Worm (Caenorhabditis elegans): ENCODE results near the gene F17C11.13.

F17C11.13 gene

DNA sequence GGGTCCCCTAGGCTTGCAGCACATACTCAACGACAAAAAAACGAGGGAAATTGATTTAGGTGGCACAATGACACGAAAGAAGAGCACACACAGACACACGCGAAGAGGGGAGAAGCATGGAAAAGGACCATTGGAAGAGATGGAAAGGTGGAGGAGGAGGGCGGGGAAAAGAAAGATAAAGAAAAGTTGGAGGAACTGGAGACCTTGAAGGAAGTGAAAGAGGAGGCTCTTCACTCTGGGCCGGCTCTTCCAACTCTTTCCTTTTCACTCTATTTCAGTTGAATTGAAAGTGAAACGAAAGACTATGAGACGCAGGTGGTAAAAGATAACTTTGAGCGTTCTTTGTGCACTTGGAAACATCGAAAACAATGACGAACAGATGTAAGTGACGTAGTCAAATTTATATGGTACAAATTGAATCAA lies 5.7 kb downstream of the F17C11.13 start:
- no peak for TF ChIP-seq B0019.2 (GFP tag; conservative IDR thresholded peaks at IDR 0.05)
- TF ChIP-seq attf-5 (GFP tag; optimal IDR thresholded peaks at IDR 0.05), result peak; percentile 38
- TF ChIP-seq nfya-1 (tag; optimal IDR thresholded peaks at IDR 0.05; ENCODE audit: borderline replicate concordance, insufficient read depth), result no peak
- TF ChIP-seq F10E7.11 (tag; optimal IDR thresholded peaks at IDR 0.05), result peak; percentile 56
- TF ChIP-seq F52B5.7 (tag; optimal IDR thresholded peaks at IDR 0.05), result peak; percentile 28
- peak; percentile 67 for TF ChIP-seq ceh-27 (GFP tag; optimal IDR thresholded peaks at IDR 0.05)
- peak; percentile 26 for TF ChIP-seq ztf-3 (GFP tag; optimal IDR thresholded peaks at IDR 0.05)
- TF ChIP-seq snpc-1.1 (tag; optimal IDR thresholded peaks at IDR 0.05; ENCODE audit: insufficient read depth), result no peak
- TF ChIP-seq hsf-1 (GFP tag; IDR thresholded peaks at IDR 0.05), result 0 out of 2 replicates have a peak, but pooled peaks have one; percentile 15
- TF ChIP-seq mcd-1 (GFP tag; IDR thresholded peaks at IDR 0.05), result peak; percentile 29; the same call in 1 of the 2 replicates
- peak; percentile 86 for TF ChIP-seq zfh-2 (GFP tag; conservative IDR thresholded peaks at IDR 0.05)
- no peak for TF ChIP-seq cebp-1 (GFP tag; IDR thresholded peaks at IDR 0.05)
- peak; percentile 66 for TF ChIP-seq cebp-1 (tag; optimal IDR thresholded peaks at IDR 0.05)
- no peak for TF ChIP-seq ceh-79 (tag; optimal IDR thresholded peaks at IDR 0.05)
- peak; percentile 12 for TF ChIP-seq madf-10 (tag; optimal IDR thresholded peaks at IDR 0.05)
- no peak for TF ChIP-seq xnd-1 (tag; optimal IDR thresholded peaks at IDR 0.05)
- TF ChIP-seq K11D2.4 (GFP tag; IDR thresholded peaks at IDR 0.05), result peak; percentile 52; the same call in 1 of the 2 replicates
- peak; percentile 44; the same call in 1 of the 2 replicates for TF ChIP-seq dox-1 (GFP tag; IDR thresholded peaks at IDR 0.05)
- TF ChIP-seq ZK185.1 (tag; optimal IDR thresholded peaks at IDR 0.05; ENCODE audit: poor library complexity, severe bottlenecking), result peak; percentile 19
- 0 out of 2 replicates have a peak, but pooled peaks have one; percentile 39 for TF ChIP-seq ekl-4 (GFP tag; IDR thresholded peaks at IDR 0.05)
- peak; percentile 52; the same call in 1 of the 2 replicates for TF ChIP-seq pbrm-1 (GFP tag; IDR thresholded peaks at IDR 0.05)
- peak; percentile 53; the same call in 1 of the 2 replicates for TF ChIP-seq hmg-1.2 (GFP tag; IDR thresholded peaks at IDR 0.05)
- no peak for TF ChIP-seq nhr-27 (tag; optimal IDR thresholded peaks at IDR 0.05)
- TF ChIP-seq B0336.3 (GFP tag; IDR thresholded peaks at IDR 0.05), result peak; percentile 36; the same call in 1 of the 2 replicates
- peak; percentile 7 for TF ChIP-seq nhr-80 (tag; optimal IDR thresholded peaks at IDR 0.05)
- peak; percentile 48 for TF ChIP-seq atf-7 (tag; optimal IDR thresholded peaks at IDR 0.05)
- no peak for TF ChIP-seq akir-1 (GFP tag; optimal IDR thresholded peaks at IDR 0.05)
- TF ChIP-seq nfyb-1 (GFP tag; IDR thresholded peaks at IDR 0.05), result peak; percentile 29; the same call in 1 of the 2 replicates
- TF ChIP-seq pha-4 (tag; optimal IDR thresholded peaks at IDR 0.05), result no peak
- peak; percentile 67 for TF ChIP-seq K12H6.12 (tag; optimal IDR thresholded peaks at IDR 0.05)
- 0 out of 2 replicates have a peak, but pooled peaks have one; percentile 43 for TF ChIP-seq Y56A3A.18 (GFP tag; IDR thresholded peaks at IDR 0.05)
- peak; percentile 40 for TF ChIP-seq somi-1 (GFP tag; optimal IDR thresholded peaks at IDR 0.05)
- TF ChIP-seq lin-40 (tag; optimal IDR thresholded peaks at IDR 0.05), result peak; percentile 34
- peak; percentile 10 for TF ChIP-seq tbp1 (GFP tag; optimal IDR thresholded peaks at IDR 0.05)
- no peak for TF ChIP-seq snpc-4 (GFP tag; optimal IDR thresholded peaks at IDR 0.05)
- TF ChIP-seq snpc-4 (tag; optimal IDR thresholded peaks at IDR 0.05), result peak in 1 of 4 experiments; percentile 23
- TF ChIP-seq madf-6 (GFP tag; IDR thresholded peaks at IDR 0.05), result 0 out of 2 replicates have a peak, but pooled peaks have one; percentile 12

DNA sequence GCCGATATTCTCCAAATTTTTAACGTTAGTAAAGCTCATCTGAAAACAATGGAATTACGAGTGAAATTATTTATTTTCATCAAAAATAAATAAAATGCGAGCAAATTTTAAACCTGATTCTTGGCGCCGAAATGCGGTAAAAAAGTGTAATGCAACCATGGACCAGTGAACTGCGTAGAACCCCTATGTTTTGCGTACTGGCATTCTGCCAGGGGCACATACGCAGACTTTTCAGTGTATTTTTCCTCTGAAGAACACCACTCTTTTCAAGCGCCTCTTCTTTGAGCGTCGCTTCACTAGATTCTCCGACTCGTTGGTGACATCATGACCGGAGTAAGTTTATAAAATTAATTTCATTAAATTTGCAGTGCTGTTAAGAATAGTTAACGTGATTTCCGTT lies 9.8 kb downstream of the F17C11.13 start, which contains the start of the genes ctf-4 and eef-1G:
TSS of gene ctf-4 (minus strand) at position 39 of the 400 bp plus-strand sequence.
TSS of gene eef-1G (plus strand) at position 219 of the 400 bp plus-strand sequence.
- TF ChIP-seq Y56A3A.18 (GFP tag; IDR thresholded peaks at IDR 0.05), result 0 out of 2 replicates have a peak, but pooled peaks have one; percentile 21
- peak; percentile 75 for TF ChIP-seq B0336.3 (GFP tag; IDR thresholded peaks at IDR 0.05)
- peak; percentile 26 to 96 (median 60) for TF ChIP-seq lin-35 (GFP tag; optimal IDR thresholded peaks at IDR 0.05)
- peak; percentile 99 for TF ChIP-seq hmg-1.2 (GFP tag; IDR thresholded peaks at IDR 0.05)
- no peak for TF ChIP-seq tbx-9 (tag; optimal IDR thresholded peaks at IDR 0.05; ENCODE audit: borderline replicate concordance)
- peak; percentile 70 for TF ChIP-seq F22D6.2 (tag; optimal IDR thresholded peaks at IDR 0.05)
- TF ChIP-seq T26A5.8 (tag; optimal IDR thresholded peaks at IDR 0.05), result no peak
- TF ChIP-seq tbp1 (GFP tag; optimal IDR thresholded peaks at IDR 0.05), result peak; percentile 74
- TF ChIP-seq ccch-3 (GFP tag; optimal IDR thresholded peaks at IDR 0.05), result no peak
- TF ChIP-seq F49E8.2 (tag; optimal IDR thresholded peaks at IDR 0.05; ENCODE audit: insufficient read depth), result peak; percentile 51
- TF ChIP-seq zim-3 (tag; optimal IDR thresholded peaks at IDR 0.05), result no peak
- TF ChIP-seq madf-6 (GFP tag; IDR thresholded peaks at IDR 0.05), result peak; percentile 91
- TF ChIP-seq zfh-2 (GFP tag; conservative IDR thresholded peaks at IDR 0.05), result no peak
- TF ChIP-seq madf-8 (GFP tag; conservative IDR thresholded peaks at IDR 0.05), result peak; percentile 64
- peak; percentile 75 for TF ChIP-seq lsl-1 (GFP tag; optimal IDR thresholded peaks at IDR 0.05)
- peak; percentile 97 for TF ChIP-seq nhr-80 (tag; optimal IDR thresholded peaks at IDR 0.05)
- peak; percentile 74 for TF ChIP-seq ztf-18 (tag; optimal IDR thresholded peaks at IDR 0.05)
